Worm (Caenorhabditis elegans) whole organism, L4 larva: ENCODE results near the gene M04D8.8.

Source experiments
- aly-2 ChIP-seq: sonication (generic microtip); optimal IDR thresholded peaks from 2 replicates; lab custom pipeline; 2018; ENCODE audit warnings: missing biosample characterization, missing genetic modification characterization
- nhr-11 ChIP-seq: fragments of 150-350 bp; optimal IDR thresholded peaks from 2 replicates; lab custom pipeline; 2014; ENCODE audit warnings: missing biosample characterization, missing genetic modification characterization
- nhr-76 ChIP-seq: fragments of 150-350 bp; optimal IDR thresholded peaks from 2 replicates; lab custom pipeline; 2014; ENCODE audit warnings: missing biosample characterization, missing genetic modification characterization

DNA sequence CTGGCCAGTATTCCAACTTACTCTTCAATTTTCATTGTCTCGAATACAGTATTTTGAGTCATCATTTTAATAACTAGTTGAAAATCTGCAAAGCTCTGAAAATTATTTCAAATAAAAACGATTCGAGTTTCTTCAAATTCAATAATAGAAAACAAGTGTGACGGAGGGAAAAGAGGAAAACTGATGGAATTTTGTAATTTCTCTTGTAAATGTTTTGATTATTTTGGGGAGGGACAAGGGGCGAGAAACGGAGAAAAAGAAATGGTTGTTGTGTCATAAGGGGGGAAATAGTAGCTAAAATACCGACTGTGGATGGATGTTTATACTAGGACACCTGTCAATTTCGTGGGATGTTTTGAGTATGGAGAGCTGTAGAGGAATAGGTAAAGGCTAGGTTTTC, 44.2 kb downstream of the M04D8.8 start, which contains the start of gene T16G12.9:
- TF ChIP-seq nhr-11 (no peak), nhr-76 (no peak), aly-2 (tag; lab: Kevin White, UChicago) (no peak)
